Fruit fly (Drosophila melanogaster): ENCODE measurements around the gene CG11076.
A peak's percentile ranks its signal among the peaks of the same experiment; 100 is the strongest.

CG11076 gene

DNA sequence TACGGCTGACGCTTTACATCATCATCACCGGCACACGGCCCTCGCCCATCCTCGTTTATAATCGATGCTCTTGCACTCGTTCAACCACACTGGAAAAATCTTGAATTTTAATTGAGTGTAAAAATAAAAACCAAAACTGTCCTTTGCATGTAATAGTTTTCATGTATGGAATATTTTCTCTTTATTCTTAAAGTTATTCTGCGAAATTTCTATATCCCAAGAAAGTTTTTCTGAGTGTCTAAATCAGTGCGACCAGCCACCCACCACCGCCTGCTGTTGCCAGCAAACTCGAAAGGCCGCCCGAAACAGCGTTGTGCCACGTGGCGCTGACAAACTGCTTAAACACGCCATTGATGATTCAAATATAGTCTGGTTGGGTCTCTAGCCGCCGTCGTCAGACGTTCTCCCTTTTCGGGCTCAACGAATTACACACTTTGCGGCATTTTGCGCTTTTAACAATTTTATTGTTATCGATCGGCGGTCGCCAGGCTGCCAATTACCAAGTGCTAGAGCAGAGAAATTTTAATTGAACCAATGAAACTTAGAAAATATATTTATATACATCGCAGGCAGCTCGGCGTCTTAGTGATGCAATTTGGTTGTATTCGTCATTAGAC, 48.7 kb downstream of the CG11076 start (continued):
- TF ChIP-seq CG15601 (tag; optimal IDR thresholded peaks at IDR 0.05), result peak; percentile 78
- TF ChIP-seq pfk (GFP tag; optimal IDR thresholded peaks at IDR 0.05), result no peak
- no peak for TF ChIP-seq odd (GFP tag; optimal IDR thresholded peaks at IDR 0.05)
- TF ChIP-seq GATAe (GFP tag; conservative IDR thresholded peaks at IDR 0.05), result no peak
- TF ChIP-seq Antp (GFP tag; optimal IDR thresholded peaks at IDR 0.05), result no peak
- no peak for TF ChIP-seq Opbp (GFP tag; IDR thresholded peaks at IDR 0.05; ENCODE audit: partially characterized antibody)
- TF ChIP-seq h (optimal IDR thresholded peaks at IDR 0.05), result no peak
- peak; percentile 62 for TF ChIP-seq NC2β (GFP tag; optimal IDR thresholded peaks at IDR 0.05)
- TF ChIP-seq CG12942 (GFP tag; optimal IDR thresholded peaks at IDR 0.05), result peak; percentile 38
- TF ChIP-seq trem (tag; optimal IDR thresholded peaks at IDR 0.05), result peak; percentile 47
- peak; percentile 76 for TF ChIP-seq Oli (tag; optimal IDR thresholded peaks at IDR 0.05)
- TF ChIP-seq CG10147 (GFP tag; optimal IDR thresholded peaks at IDR 0.05), result peak; percentile 40
- peak; percentile 70 for TF ChIP-seq Asciz (GFP tag; optimal IDR thresholded peaks at IDR 0.05)
- peak; percentile 73; the same call in 1 of the 2 replicates for TF ChIP-seq Atf6 (GFP tag; IDR thresholded peaks at IDR 0.05)
- TF ChIP-seq ssp (GFP tag; IDR thresholded peaks at IDR 0.05), result no peak
- TF ChIP-seq CG13775 (GFP tag; optimal IDR thresholded peaks at IDR 0.05), result peak; percentile 67
- 0 out of 2 replicates have a peak, but pooled peaks have one; percentile 17 for TF ChIP-seq CG7372 (GFP tag; IDR thresholded peaks at IDR 0.05)
- no peak for TF ChIP-seq Gsc (GFP tag; IDR thresholded peaks at IDR 0.05)
- TF ChIP-seq CG31441 (GFP tag; IDR thresholded peaks at IDR 0.05), result peak; percentile 76
- peak; percentile 47 for TF ChIP-seq Max (GFP tag; optimal IDR thresholded peaks at IDR 0.05)
- TF ChIP-seq CG2116 (GFP tag; optimal IDR thresholded peaks at IDR 0.05), result peak; percentile 16
- TF ChIP-seq run (tag; optimal IDR thresholded peaks at IDR 0.05), result peak; percentile 23
- TF ChIP-seq CG17328 (GFP tag; IDR thresholded peaks at IDR 0.05), result peak; percentile 90
- no peak for TF ChIP-seq CG9932 (GFP tag; IDR thresholded peaks at IDR 0.05)
- peak; percentile 13 for TF ChIP-seq CG10431 (GFP tag; optimal IDR thresholded peaks at IDR 0.05)
- TF ChIP-seq CG10462 (GFP tag; optimal IDR thresholded peaks at IDR 0.05), result peak; percentile 53
- TF ChIP-seq Trl (optimal IDR thresholded peaks at IDR 0.05), result no peak
- peak; percentile 82 for TF ChIP-seq Trl (GFP tag; optimal IDR thresholded peaks at IDR 0.05)
- no peak for TF ChIP-seq ken (GFP tag; IDR thresholded peaks at IDR 0.05)
- TF ChIP-seq CG32532 (GFP tag; IDR thresholded peaks at IDR 0.05), result no peak; the same call in 1 of the 2 replicates
- TF ChIP-seq CG2202 (tag; optimal IDR thresholded peaks at IDR 0.05), result peak; percentile 55
- peak; percentile 69 for TF ChIP-seq tin (GFP tag; optimal IDR thresholded peaks at IDR 0.05)
- peak; percentile 62; the same call in 1 of the 2 replicates for TF ChIP-seq CG14014 (GFP tag; IDR thresholded peaks at IDR 0.05)
- TF ChIP-seq ci (GFP tag; IDR thresholded peaks at IDR 0.05), result no peak; the same call in 2 of the 3 replicates
- TF ChIP-seq Fer3 (tag; optimal IDR thresholded peaks at IDR 0.05), result peak; percentile 64
- TF ChIP-seq NC2α (GFP tag; optimal IDR thresholded peaks at IDR 0.05), result peak; percentile 54
- no peak for TF ChIP-seq HLHmδ (GFP tag; optimal IDR thresholded peaks at IDR 0.05)
- peak; percentile 81 for TF ChIP-seq CG16863 (GFP tag; optimal IDR thresholded peaks at IDR 0.05)
- TF ChIP-seq Lhr (GFP tag; optimal IDR thresholded peaks at IDR 0.05), result peak; percentile 40
- peak; percentile 70 for TF ChIP-seq tio (GFP tag; optimal IDR thresholded peaks at IDR 0.05)
- peak; percentile 72 for TF ChIP-seq stc (GFP tag; IDR thresholded peaks at IDR 0.05)
- TF ChIP-seq CG8388 (GFP tag; optimal IDR thresholded peaks at IDR 0.05), result peak; percentile 81
- peak; percentile 79 for TF ChIP-seq CG7556 (GFP tag; optimal IDR thresholded peaks at IDR 0.05)
- no peak for TF ChIP-seq dimm (GFP tag; IDR thresholded peaks at IDR 0.05)
- peak; percentile 39 for TF ChIP-seq CG7987 (GFP tag; optimal IDR thresholded peaks at IDR 0.05)
- no peak for TF ChIP-seq aop (GFP tag; IDR thresholded peaks at IDR 0.05)
- TF ChIP-seq crol (GFP tag; IDR thresholded peaks at IDR 0.05), result no peak
- peak; percentile 67 for TF ChIP-seq Chrac-16 (GFP tag; optimal IDR thresholded peaks at IDR 0.05)
- no peak for TF ChIP-seq Dip2 (GFP tag; IDR thresholded peaks at IDR 0.05)
- no peak for TF ChIP-seq CG6854 (GFP tag; optimal IDR thresholded peaks at IDR 0.05)
- peak; percentile 82; the same call in 1 of the 2 replicates for TF ChIP-seq HLH3B (GFP tag; IDR thresholded peaks at IDR 0.05)

All from whole organism, embryonic.